Fruit fly (Drosophila melanogaster): Measurements from ENCODE around the gene bys.

bys gene

dm6 chrX:7901153-7902038 is at the start of gene bys, which contains the start of gene RpS6:
TSS of gene bys (plus strand) at chrX:7901880.
TSS of gene RpS6 (minus strand) at chrX:7901331.
- TF ChIP-seq insv (optimal IDR thresholded peaks at IDR 0.05) (no peak), h (optimal IDR thresholded peaks at IDR 0.05) (no peak), psq (optimal IDR thresholded peaks at IDR 0.05) (no peak), Myc (optimal IDR thresholded peaks at IDR 0.05) (no peak), ttk (optimal IDR thresholded peaks at IDR 0.05) (no peak), Sin3A (optimal IDR thresholded peaks at IDR 0.05) (no peak)

- TF ChIP-seq Myc (optimal IDR thresholded peaks at IDR 0.05): no peak
These were observed 47.5 kb upstream of the bys start, which contains the start of gene CG10920 for dm6 chrX:7854144-7854543. TSS of gene CG10920 (minus strand) at chrX:7854244.

dm6 chrX:7857873-7858272 is 43.8 kb upstream of the bys start, which contains the start of gene CG1409:
TSS of gene CG1409 (plus strand) at chrX:7858173.
- TF ChIP-seq psq (optimal IDR thresholded peaks at IDR 0.05): no peak
- no peak for TF ChIP-seq Sin3A (optimal IDR thresholded peaks at IDR 0.05)
- no peak for TF ChIP-seq insv (optimal IDR thresholded peaks at IDR 0.05)
- TF ChIP-seq h (optimal IDR thresholded peaks at IDR 0.05): no peak
- no peak for TF ChIP-seq Myc (optimal IDR thresholded peaks at IDR 0.05)
- no peak for TF ChIP-seq ttk (optimal IDR thresholded peaks at IDR 0.05)

dm6 chrX:7866868-7867267 is 34.8 kb upstream of the bys start, which contains the start of gene Ir7b:
TSS of gene Ir7b (minus strand) at chrX:7866968.
- TF ChIP-seq insv (optimal IDR thresholded peaks at IDR 0.05): no peak

- TF ChIP-seq insv (optimal IDR thresholded peaks at IDR 0.05): no peak
These were observed 28.3 kb upstream of the bys start, which contains the start of gene dec for dm6 chrX:7873172-7873930. TSS of gene dec (minus strand) at chrX:7873222.

dm6 chrX:7874094-7874493 is 27.6 kb upstream of the bys start, which contains the start of gene Ir7c:
TSS of gene Ir7c (plus strand) at chrX:7874394.
- TF ChIP-seq Sin3A (optimal IDR thresholded peaks at IDR 0.05): no peak
- no peak for TF ChIP-seq insv (optimal IDR thresholded peaks at IDR 0.05)
- TF ChIP-seq h (optimal IDR thresholded peaks at IDR 0.05): no peak
- TF ChIP-seq psq (optimal IDR thresholded peaks at IDR 0.05): no peak
- TF ChIP-seq ttk (optimal IDR thresholded peaks at IDR 0.05): no peak
- TF ChIP-seq Myc (optimal IDR thresholded peaks at IDR 0.05): no peak

- TF ChIP-seq psq (optimal IDR thresholded peaks at IDR 0.05): no peak
- TF ChIP-seq h (optimal IDR thresholded peaks at IDR 0.05): no peak
- no peak for TF ChIP-seq Myc (optimal IDR thresholded peaks at IDR 0.05)
- no peak for TF ChIP-seq ttk (optimal IDR thresholded peaks at IDR 0.05)
These were observed 22.9 kb upstream of the bys start, which contains the start of gene Ir7d for dm6 chrX:7878736-7879135. TSS of gene Ir7d (minus strand) at chrX:7878836.

dm6 chrX:7881579-7881978 is 20.1 kb upstream of the bys start, which contains the start of gene Ir7e:
TSS of gene Ir7e (minus strand) at chrX:7881679.
- TF ChIP-seq Sin3A (optimal IDR thresholded peaks at IDR 0.05) (no peak), insv (optimal IDR thresholded peaks at IDR 0.05) (no peak), ttk (optimal IDR thresholded peaks at IDR 0.05) (no peak), psq (optimal IDR thresholded peaks at IDR 0.05) (no peak), Myc (optimal IDR thresholded peaks at IDR 0.05) (no peak), h (optimal IDR thresholded peaks at IDR 0.05) (no peak)

dm6 chrX:7883926-7884325 is 17.8 kb upstream of the bys start, which contains the start of gene Ir7f:
TSS of gene Ir7f (minus strand) at chrX:7884026.
- no peak for TF ChIP-seq h (optimal IDR thresholded peaks at IDR 0.05)
- no peak for TF ChIP-seq insv (optimal IDR thresholded peaks at IDR 0.05)
- no peak for TF ChIP-seq Myc (optimal IDR thresholded peaks at IDR 0.05)
- TF ChIP-seq Sin3A (optimal IDR thresholded peaks at IDR 0.05): no peak
- no peak for TF ChIP-seq ttk (optimal IDR thresholded peaks at IDR 0.05)
- TF ChIP-seq psq (optimal IDR thresholded peaks at IDR 0.05): no peak

dm6 chrX:7884360-7884759 is 17.3 kb upstream of the bys start, which contains the start of gene Ir7g:
TSS of gene Ir7g (plus strand) at chrX:7884660.
- TF ChIP-seq h (optimal IDR thresholded peaks at IDR 0.05) (no peak), ttk (optimal IDR thresholded peaks at IDR 0.05) (no peak), Sin3A (optimal IDR thresholded peaks at IDR 0.05) (no peak), Myc (optimal IDR thresholded peaks at IDR 0.05) (no peak), insv (optimal IDR thresholded peaks at IDR 0.05) (no peak), psq (optimal IDR thresholded peaks at IDR 0.05) (no peak)

dm6 chrX:7888386-7889024 is 13.2 kb upstream of the bys start, which contains the start of gene Acat1:
TSS of gene Acat1 (minus strand) at chrX:7888785.
- TF ChIP-seq ttk (optimal IDR thresholded peaks at IDR 0.05): no peak
- no peak for TF ChIP-seq insv (optimal IDR thresholded peaks at IDR 0.05)
- no peak for TF ChIP-seq psq (optimal IDR thresholded peaks at IDR 0.05)
- TF ChIP-seq Sin3A (optimal IDR thresholded peaks at IDR 0.05): no peak
- TF ChIP-seq h (optimal IDR thresholded peaks at IDR 0.05): no peak
- TF ChIP-seq Myc (optimal IDR thresholded peaks at IDR 0.05): no peak
